Worm (Caenorhabditis elegans) whole organism, L1 larva: ENCODE data around the gene T02H6.9.

Experiments used
- C16A3.4 ChIP-seq: fragments of 150-350 bp; optimal IDR thresholded peaks from 2 replicates; lab custom pipeline; 2014; ENCODE audit warnings: missing biosample characterization, missing genetic modification characterization
- aha-1 ChIP-seq: fragments of 150-350 bp; optimal IDR thresholded peaks from 2 replicates; lab custom pipeline; 2014; ENCODE audit warnings: missing biosample characterization, missing genetic modification characterization
- blmp-1 ChIP-seq: fragments of 150-350 bp; optimal IDR thresholded peaks from 2 replicates; lab custom pipeline; 2014; ENCODE audit warnings: missing biosample characterization, missing genetic modification characterization
- ceh-88 ChIP-seq: fragments of 200-800 bp; sonication (Bioruptor generic); IDR thresholded peaks from 2 replicates; pipeline ENCODE4 v1.3.6; 2022; ENCODE audit warnings: missing genetic modification characterization, missing compliant biosample characterization
- efl-1 ChIP-seq, 4 experiments: fragments of 150-350 bp; optimal IDR thresholded peaks in 3 of 4; peaks in 1 of 4; 1 replicate in 1 of 4; 2 replicates in 3 of 4; lab custom pipeline; 2014; ENCODE audit warnings: missing biosample characterization in 2 of 4, missing genetic modification characterization in 2 of 4, missing genetic modification reagents in 2 of 4
- hlh-4 ChIP-seq: sonication (generic microtip); optimal IDR thresholded peaks from 2 replicates; lab custom pipeline; 2016; ENCODE audit warnings: mild to moderate bottlenecking, missing genetic modification characterization, missing compliant biosample characterization
- lin-15B ChIP-seq: fragments of 150-350 bp; sonication (generic microtip); optimal IDR thresholded peaks from 3 replicates; lab custom pipeline; 2014; ENCODE audit warnings: missing biosample characterization, missing genetic modification characterization
- nhr-11 ChIP-seq: fragments of 150-350 bp; optimal IDR thresholded peaks from 2 replicates; lab custom pipeline; 2014; ENCODE audit warnings: missing biosample characterization, missing genetic modification characterization
- nhr-71 ChIP-seq: sonication (generic microtip); optimal IDR thresholded peaks from 2 replicates; lab custom pipeline; 2016; ENCODE audit warnings: mild to moderate bottlenecking, missing genetic modification characterization, moderate library complexity, missing compliant biosample characterization
- nhr-76 ChIP-seq: sonication (generic microtip); optimal IDR thresholded peaks from 2 replicates; lab custom pipeline; 2017; ENCODE audit warnings: missing biosample characterization, missing genetic modification characterization
- snpc-4 ChIP-seq: fragments of 150-350 bp; optimal IDR thresholded peaks from 2 replicates; lab custom pipeline; 2014; ENCODE audit warnings: missing biosample characterization, missing genetic modification characterization
- snu-23 ChIP-seq: sonication (generic microtip); optimal IDR thresholded peaks from 2 replicates; lab custom pipeline; 2016; ENCODE audit warnings: missing genetic modification characterization, missing compliant biosample characterization
- sox-4 ChIP-seq: sonication (generic microtip); optimal IDR thresholded peaks from 2 replicates; lab custom pipeline; 2016; ENCODE audit warnings: missing genetic modification characterization, missing compliant biosample characterization
- sup-37 ChIP-seq: fragments of 200-800 bp; sonication (Bioruptor generic); optimal IDR thresholded peaks from 2 replicates; lab custom pipeline; 2018; ENCODE audit warnings: mild to moderate bottlenecking, missing genetic modification characterization, missing compliant biosample characterization
- tlp-1 ChIP-seq: fragments of 150-350 bp; optimal IDR thresholded peaks from 2 replicates; lab custom pipeline; 2014; ENCODE audit warnings: missing biosample characterization, missing genetic modification characterization
- unc-30 ChIP-seq: sonication (generic microtip); optimal IDR thresholded peaks from 2 replicates; lab custom pipeline; 2017; ENCODE audit warnings: missing biosample characterization, missing genetic modification characterization
- zag-1 ChIP-seq: fragments of 150-350 bp; optimal IDR thresholded peaks from 2 replicates; lab custom pipeline; 2014; ENCODE audit warnings: missing biosample characterization, missing genetic modification characterization

The T02H6.9 gene

ce11 chrII:721931-722330 is 43.2 kb downstream of the T02H6.9 start:
- TF ChIP-seq blmp-1 (tag; lab: Kevin White, UChicago) = peak; percentile 78
- TF ChIP-seq zag-1 (tag; lab: Kevin White, UChicago) = no peak

ce11 chrII:723488-723887 is 44.8 kb downstream of the T02H6.9 start, which contains the start of gene rfip-2:
rfip-2 (plus strand) TSS chrII:723788.
- TF ChIP-seq tlp-1 (tag; lab: Kevin White, UChicago) (no peak), nhr-11 (tag; lab: Kevin White, UChicago) (no peak), nhr-76 (tag; lab: Kevin White, UChicago) (no peak), nhr-71 (tag; lab: Kevin White, UChicago) (no peak), snu-23 (GFP tag; lab: Kevin White, UChicago) (no peak), unc-30 (no peak), sox-4 (no peak), snpc-4 (tag; lab: Kevin White, UChicago) (no peak), sup-37 (GFP tag; lab: Kevin White, UChicago) (no peak), ceh-88 (GFP tag; lab: Robert Waterston, UW) (no peak), aha-1 (tag; lab: Kevin White, UChicago) (no peak), hlh-4 (tag; lab: Kevin White, UChicago) (no peak), lin-15B (tag; lab: Kevin White, UChicago) (no peak)

- TF ChIP-seq C16A3.4 (tag; lab: Kevin White, UChicago) (no peak), zag-1 (tag; lab: Kevin White, UChicago) (no peak), efl-1 (optimal IDR thresholded peaks at IDR 0.05; lab: Kevin White, UChicago) (no peak), efl-1 (GFP tag; optimal IDR thresholded peaks at IDR 0.05 in 1 of 2; lab: Kevin White, UChicago) (peak in 1 of 2 experiments; percentile 69)
Measured at ce11 chrII:724004-724403, 45.3 kb downstream of the T02H6.9 start.
